Worm (Caenorhabditis elegans) whole organism, L4/young adult: Measurements from ENCODE around the gene srh-17.

Experiments used
- W03F9.2 ChIP-seq: fragments of 150-350 bp; optimal IDR thresholded peaks from 2 replicates; lab custom pipeline; 2014; ENCODE audit warnings: missing biosample characterization, missing genetic modification characterization
- dao-5 ChIP-seq: sonication (generic microtip); optimal IDR thresholded peaks from 2 replicates; lab custom pipeline; 2016; ENCODE audit warnings: missing genotype, missing genetic modification characterization, moderate library complexity, missing compliant biosample characterization
- him-1 ChIP-seq: sonication (generic microtip); optimal IDR thresholded peaks from 2 replicates; lab custom pipeline; 2016; ENCODE audit warnings: missing genotype, missing genetic modification reagents, missing genetic modification characterization, missing compliant biosample characterization

Gene srh-17

ce11 chrV:14683291-14683690 is 22.2 kb downstream of the srh-17 start:
- TF ChIP-seq him-1, result no peak
- no peak for TF ChIP-seq W03F9.2 (tag; lab: Kevin White, UChicago)
- TF ChIP-seq dao-5 (tag; lab: Kevin White, UChicago), result no peak

ce11 chrV:14683926-14684325 is 22.8 kb downstream of the srh-17 start:
- TF ChIP-seq dao-5 (tag; lab: Kevin White, UChicago) (no peak), W03F9.2 (tag; lab: Kevin White, UChicago) (no peak), him-1 (no peak)

DNA sequence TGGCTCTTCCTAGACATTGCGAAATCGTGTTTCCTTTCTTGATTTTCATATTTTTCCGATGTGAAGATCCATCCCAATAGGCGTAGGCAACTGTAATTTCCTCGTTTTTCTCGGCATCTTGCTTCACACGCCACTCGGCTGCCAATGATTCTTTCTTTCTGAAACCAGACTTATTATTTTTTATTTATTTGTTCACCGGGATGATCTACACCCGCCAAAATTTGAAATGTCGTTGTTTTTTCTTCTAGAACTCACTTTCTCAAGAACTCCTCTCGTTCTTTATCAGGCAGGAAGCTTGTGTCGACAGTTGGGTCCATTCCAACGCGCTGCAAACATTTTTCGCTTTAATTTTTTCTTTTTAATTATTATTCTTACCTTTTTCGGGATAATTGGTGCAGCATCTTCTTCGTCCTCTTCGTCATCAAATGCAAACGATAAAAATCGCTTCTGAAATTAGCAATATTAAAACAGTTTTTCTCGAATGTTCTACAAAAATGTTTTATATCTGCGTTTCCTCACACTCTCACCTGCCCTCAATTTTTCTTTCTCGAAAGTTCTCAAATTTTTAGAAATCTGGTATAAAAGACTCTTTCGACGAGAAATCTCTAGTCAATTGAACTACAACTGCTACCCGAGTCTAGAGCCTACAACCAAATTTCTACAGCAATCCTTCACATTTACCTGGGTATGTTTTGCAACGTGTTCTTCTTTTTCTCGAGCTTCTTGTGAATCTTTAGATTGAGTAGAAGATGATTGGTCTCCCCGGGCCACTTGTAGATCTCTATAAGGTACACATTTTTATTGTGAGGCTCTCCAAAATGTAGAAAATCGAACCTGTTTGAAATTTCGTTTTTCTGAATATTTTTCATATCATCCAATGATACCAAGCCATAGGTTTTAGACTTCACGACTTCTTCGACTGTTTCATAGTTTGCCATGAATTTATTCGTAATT is 23.5 kb downstream of the srh-17 start, which contains the start of gene hsp-90:
TSS of gene hsp-90 (plus strand) at position 560 of the 954 bp plus-strand sequence.
- TF ChIP-seq dao-5 (tag; lab: Kevin White, UChicago), result no peak
- no peak for TF ChIP-seq him-1
- no peak for TF ChIP-seq W03F9.2 (tag; lab: Kevin White, UChicago)

DNA sequence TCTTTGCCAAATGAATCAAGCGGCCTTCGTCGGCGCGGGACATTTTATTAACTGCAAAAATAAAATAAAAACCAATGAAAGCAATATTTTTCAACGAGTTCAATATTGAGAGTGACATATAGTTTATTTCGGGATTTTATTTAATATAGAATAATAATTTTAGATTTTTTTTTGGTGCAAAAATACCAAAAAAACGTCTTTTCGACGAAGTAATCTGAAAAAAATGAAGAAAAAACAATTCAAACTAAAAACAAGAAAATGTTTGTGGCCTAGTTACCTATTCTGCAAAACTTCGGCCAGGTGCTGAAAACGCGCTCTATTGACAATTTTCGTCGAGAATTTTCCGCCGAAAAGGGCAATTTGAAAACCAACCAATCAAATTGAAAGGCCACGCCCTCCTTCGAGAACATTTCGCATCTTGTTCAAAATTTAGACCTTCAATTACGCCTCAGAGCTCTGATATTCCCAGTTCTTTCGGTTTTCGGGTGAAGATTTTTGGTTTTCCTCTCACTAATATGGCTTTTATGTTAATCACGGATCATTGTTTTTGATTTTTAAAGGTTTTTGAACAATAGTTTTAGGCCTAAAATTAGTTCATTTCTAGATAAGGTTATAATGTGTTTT is 24.4 kb downstream of the srh-17 start, which contains the start of gene C47E8.4:
TSS of gene C47E8.4 (minus strand) at position 51 of the 624 bp plus-strand sequence.
- TF ChIP-seq him-1, result peak; percentile 96
- TF ChIP-seq W03F9.2 (tag; lab: Kevin White, UChicago), result peak; percentile 94
- no peak for TF ChIP-seq dao-5 (tag; lab: Kevin White, UChicago)

ce11 chrV:14686231-14687105 is 25.4 kb downstream of the srh-17 start:
- TF ChIP-seq him-1, result no peak

- TF ChIP-seq dao-5 (tag; lab: Kevin White, UChicago), result no peak
- TF ChIP-seq W03F9.2 (tag; lab: Kevin White, UChicago), result no peak
- no peak for TF ChIP-seq him-1
Measured at ce11 chrV:14687106-14687964, 26.2 kb downstream of the srh-17 start.

ce11 chrV:14688097-14688912 is 27.2 kb downstream of the srh-17 start, which contains the start of gene C47E8.11:
TSS of gene C47E8.11 (plus strand) at chrV:14688616.
- no peak for TF ChIP-seq dao-5 (tag; lab: Kevin White, UChicago)
- peak; percentile 48 for TF ChIP-seq W03F9.2 (tag; lab: Kevin White, UChicago)

DNA sequence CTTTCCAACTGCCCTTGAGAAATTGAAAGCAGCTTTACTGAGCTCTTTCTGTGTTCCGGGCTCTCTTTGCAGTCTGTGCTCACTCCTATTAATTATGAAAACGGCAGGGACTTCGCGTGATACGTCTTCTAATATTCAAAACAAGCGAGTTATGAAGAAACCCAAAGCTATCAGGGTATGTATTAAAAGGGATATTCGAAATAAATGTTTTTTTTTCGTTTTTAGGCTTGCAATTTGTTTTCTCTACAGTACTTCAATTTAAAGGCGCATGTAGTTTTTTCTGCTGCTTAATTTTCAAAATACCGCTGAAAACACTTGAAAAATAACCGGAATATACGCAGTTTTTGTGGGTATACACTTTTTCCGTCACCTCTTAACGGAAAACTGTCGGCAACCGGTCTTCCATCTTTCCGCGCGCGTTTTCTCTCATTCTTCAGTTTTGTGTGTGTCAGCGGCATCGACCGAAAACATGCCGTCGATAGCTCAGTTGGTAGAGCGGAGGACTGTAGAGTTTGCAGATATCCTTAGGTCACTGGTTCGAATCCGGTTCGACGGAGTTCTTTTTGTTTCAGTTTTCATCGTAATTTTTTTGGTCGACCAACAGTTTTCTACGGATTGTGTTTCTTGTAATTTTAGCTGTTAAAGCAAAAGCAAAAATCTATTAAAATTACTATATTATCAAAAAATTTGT is 28.1 kb downstream of the srh-17 start, which contains the start of gene gasr-8:
TSS of gene gasr-8 (plus strand) at position 51 of the 691 bp plus-strand sequence.
- no peak for TF ChIP-seq him-1
- no peak for TF ChIP-seq W03F9.2 (tag; lab: Kevin White, UChicago)
- no peak for TF ChIP-seq dao-5 (tag; lab: Kevin White, UChicago)

DNA sequence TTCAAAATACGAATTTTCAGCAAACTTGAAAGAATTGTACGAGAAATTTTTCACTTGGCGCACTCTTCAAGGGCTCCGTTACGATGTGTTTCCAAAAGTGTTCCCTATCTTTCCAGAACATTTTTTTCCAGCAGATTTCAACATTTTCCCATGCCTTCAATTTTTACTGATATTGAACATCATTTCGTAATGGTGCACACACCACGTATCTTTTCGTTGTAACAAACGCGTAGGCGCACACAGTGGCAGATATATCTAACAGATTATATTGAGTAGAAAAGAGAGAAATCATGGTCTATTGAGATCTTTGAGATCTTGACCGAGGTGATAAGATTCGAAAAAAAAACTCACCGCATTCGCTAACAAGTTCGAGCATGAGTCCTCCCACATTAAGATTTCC is 34.6 kb downstream of the srh-17 start:
- no peak for TF ChIP-seq him-1
- no peak for TF ChIP-seq W03F9.2 (tag; lab: Kevin White, UChicago)
- no peak for TF ChIP-seq dao-5 (tag; lab: Kevin White, UChicago)

DNA sequence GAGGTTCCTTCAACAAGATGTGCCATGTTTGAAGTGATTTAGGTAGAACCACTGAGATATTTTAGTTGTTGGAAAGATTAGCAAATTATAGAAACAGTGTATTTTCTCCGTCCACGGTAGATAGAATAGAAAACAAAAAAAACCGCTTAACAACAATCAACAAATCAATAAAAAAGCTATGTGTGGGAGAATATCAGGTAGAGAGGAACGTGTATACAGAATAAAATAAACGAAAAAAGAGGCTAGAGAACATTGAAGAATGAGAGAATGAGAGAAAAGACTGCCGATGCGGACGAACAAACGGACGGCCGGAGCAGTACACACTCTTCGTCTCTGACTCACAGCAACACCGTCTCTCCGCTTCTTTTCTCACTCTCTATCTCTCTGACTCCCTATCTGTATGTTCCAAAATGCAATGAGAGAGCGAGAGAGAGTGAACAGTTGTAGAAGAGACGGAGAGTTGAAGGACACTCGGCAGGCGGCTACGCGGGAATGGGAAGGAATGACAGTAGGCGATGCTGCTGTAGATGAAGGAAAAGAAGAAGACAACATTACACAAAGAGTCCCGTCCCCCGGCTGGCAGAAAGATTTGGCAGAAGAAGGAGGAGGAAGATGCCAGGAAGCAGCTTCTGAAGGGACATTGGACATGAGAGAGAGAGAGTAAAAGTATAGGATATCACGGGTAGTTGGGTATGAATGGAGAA is 35.7 kb downstream of the srh-17 start, which contains the start of gene unc-112:
TSS of gene unc-112 (minus strand) at position 51 of the 704 bp plus-strand sequence.
- TF ChIP-seq dao-5 (tag; lab: Kevin White, UChicago) (no peak), him-1 (peak; percentile 50), W03F9.2 (tag; lab: Kevin White, UChicago) (peak; percentile 77)
